Fruit fly (Drosophila melanogaster): ENCODE measurements around the gene beat-VII.

The beat-VII gene

dm6 chr3R:26606498-26606897, 75.3 kb downstream of the beat-VII start:
- TF ChIP-seq salm (tag; optimal IDR thresholded peaks at IDR 0.05) (no peak), CG14965 (GFP tag; optimal IDR thresholded peaks at IDR 0.05; ENCODE audit: borderline replicate concordance) (no peak), scrt (GFP tag; optimal IDR thresholded peaks at IDR 0.05) (peak; percentile 97), jing (GFP tag; optimal IDR thresholded peaks at IDR 0.05) (no peak), Deaf1 (tag; optimal IDR thresholded peaks at IDR 0.05) (peak; percentile 82), yki (optimal IDR thresholded peaks at IDR 0.05) (no peak), abd-A (tag; optimal IDR thresholded peaks at IDR 0.05) (peak; percentile 28), ewg (GFP tag; optimal IDR thresholded peaks at IDR 0.05) (peak; percentile 70), klu (GFP tag; IDR thresholded peaks at IDR 0.05) (no peak)
